Worm (Caenorhabditis elegans): ENCODE measurements around the gene chts-1.

DNA sequence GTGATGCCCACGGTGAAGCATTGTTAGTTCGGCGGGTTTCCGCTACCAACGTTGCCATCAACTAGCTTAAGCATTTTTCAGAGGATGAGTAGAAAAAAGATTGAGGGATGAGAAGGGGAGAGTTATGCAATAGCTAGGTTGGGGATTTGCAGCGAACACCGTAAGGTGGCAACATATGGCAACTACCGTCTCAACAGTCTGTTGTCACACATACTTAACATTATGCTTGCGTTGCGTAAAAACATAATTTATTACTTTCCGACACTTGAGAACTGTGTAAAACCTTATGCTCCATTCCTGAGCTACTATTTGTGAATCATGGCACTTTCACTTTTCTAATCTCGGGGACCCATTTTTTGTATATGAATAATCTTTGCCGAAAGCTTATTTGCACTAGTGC, 52.8 kb downstream of the chts-1 start:
- TF ChIP-seq lsy-12 (tag; optimal IDR thresholded peaks at IDR 0.05) (no peak), aly-2 (tag; optimal IDR thresholded peaks at IDR 0.05) (no peak), nhr-11 (tag; optimal IDR thresholded peaks at IDR 0.05) (no peak), ceh-16 (tag; optimal IDR thresholded peaks at IDR 0.05) (no peak), fkh-10 (GFP tag; optimal IDR thresholded peaks at IDR 0.05) (no peak), mdl-1 (tag; optimal IDR thresholded peaks at IDR 0.05) (no peak), nhr-76 (tag; optimal IDR thresholded peaks at IDR 0.05) (no peak), ztf-4 (tag; optimal IDR thresholded peaks at IDR 0.05) (no peak), jun-1 (tag; optimal IDR thresholded peaks at IDR 0.05) (no peak), lin-15B (tag; optimal IDR thresholded peaks at IDR 0.05) (no peak), unc-62 (GFP tag; optimal IDR thresholded peaks at IDR 0.05) (no peak)

Data from whole organism, L3 larva.